Fruit fly (Drosophila melanogaster): ENCODE measurements around the gene Pgant5.

The Pgant5 gene

dm6 chr2L:5093772-5094350 lies 469 bp upstream of the Pgant5 start, which contains the start of gene CG5828 (continued):
- TF ChIP-seq stwl (tag; optimal IDR thresholded peaks at IDR 0.05) (peak; percentile 25), CG6683 (GFP tag; optimal IDR thresholded peaks at IDR 0.05) (no peak), lmd (GFP tag; IDR thresholded peaks at IDR 0.05) (no peak), amos (GFP tag; IDR thresholded peaks at IDR 0.05; ENCODE audit: partially characterized antibody) (peak; percentile 73), CG1832 (GFP tag; optimal IDR thresholded peaks at IDR 0.05) (no peak), cato (GFP tag; optimal IDR thresholded peaks at IDR 0.05; ENCODE audit: borderline replicate concordance) (no peak), Dref (GFP tag; IDR thresholded peaks at IDR 0.05) (peak; percentile 76), MBD-R2 (GFP tag; IDR thresholded peaks at IDR 0.05) (peak; percentile 58), eyg (GFP tag; optimal IDR thresholded peaks at IDR 0.05) (no peak), gcm (GFP tag; optimal IDR thresholded peaks at IDR 0.05) (no peak), eve (GFP tag; optimal IDR thresholded peaks at IDR 0.05) (no peak), ATbp (GFP tag; optimal IDR thresholded peaks at IDR 0.05) (no peak), Dek (tag; optimal IDR thresholded peaks at IDR 0.05) (no peak), CG34224 (GFP tag; IDR thresholded peaks at IDR 0.05; ENCODE audit: partially characterized antibody) (peak; percentile 65), CG15011 (GFP tag; optimal IDR thresholded peaks at IDR 0.05) (no peak), lbe (GFP tag; optimal IDR thresholded peaks at IDR 0.05) (no peak), Scr (GFP tag; IDR thresholded peaks at IDR 0.05; ENCODE audit: partially characterized antibody) (peak; percentile 79), caup (GFP tag; optimal IDR thresholded peaks at IDR 0.05; ENCODE audit: severe bottlenecking) (no peak), cg (GFP tag; optimal IDR thresholded peaks at IDR 0.05) (no peak), Doc3 (GFP tag; IDR thresholded peaks at IDR 0.05; ENCODE audit: partially characterized antibody) (peak; percentile 67; the same call in 2 of the 3 replicates), CG17186 (GFP tag; optimal IDR thresholded peaks at IDR 0.05) (no peak), CG12071 (GFP tag; optimal IDR thresholded peaks at IDR 0.05) (no peak), CG34422 (GFP tag; IDR thresholded peaks at IDR 0.05) (no peak), cas (GFP tag; IDR thresholded peaks at IDR 0.05) (no peak), kni (GFP tag; optimal IDR thresholded peaks at IDR 0.05) (no peak), ato (GFP tag; IDR thresholded peaks at IDR 0.05; ENCODE audit: partially characterized antibody) (0 out of 2 replicates have a peak, but pooled peaks have one; percentile 13), Sry-δ (GFP tag; optimal IDR thresholded peaks at IDR 0.05) (peak; percentile 13), gsb (GFP tag; IDR thresholded peaks at IDR 0.05) (no peak), wdn (GFP tag; IDR thresholded peaks at IDR 0.05) (no peak), peb (GFP tag; IDR thresholded peaks at IDR 0.05) (no peak), CG1024 (GFP tag; IDR thresholded peaks at IDR 0.05) (no peak), HmgD (GFP tag; optimal IDR thresholded peaks at IDR 0.05) (no peak), CG11504 (tag; optimal IDR thresholded peaks at IDR 0.05) (peak; percentile 22), ken (GFP tag; IDR thresholded peaks at IDR 0.05) (no peak), klu (GFP tag; IDR thresholded peaks at IDR 0.05) (no peak), Ssrp (tag; optimal IDR thresholded peaks at IDR 0.05) (no peak), CG2116 (GFP tag; optimal IDR thresholded peaks at IDR 0.05) (peak; percentile 85), nmo (GFP tag; optimal IDR thresholded peaks at IDR 0.05) (peak; percentile 39), Hr78 (GFP tag; optimal IDR thresholded peaks at IDR 0.05) (no peak), CG1602 (GFP tag; optimal IDR thresholded peaks at IDR 0.05) (no peak), CG9727 (GFP tag; optimal IDR thresholded peaks at IDR 0.05) (no peak), CG18476 (GFP tag; optimal IDR thresholded peaks at IDR 0.05) (no peak), Hmx (GFP tag; optimal IDR thresholded peaks at IDR 0.05) (no peak), shn (GFP tag; optimal IDR thresholded peaks at IDR 0.05) (no peak), CG3847 (GFP tag; IDR thresholded peaks at IDR 0.05) (no peak), Lhr (GFP tag; optimal IDR thresholded peaks at IDR 0.05) (no peak), Ada2b (GFP tag; IDR thresholded peaks at IDR 0.05) (no peak), maf-S (GFP tag; optimal IDR thresholded peaks at IDR 0.05) (no peak), CG32772 (GFP tag; IDR thresholded peaks at IDR 0.05) (no peak), lilli (GFP tag; optimal IDR thresholded peaks at IDR 0.05) (no peak)
